Fruit fly (Drosophila melanogaster): ENCODE results near the gene betaNACtes6.
"Not testable (repeated sequence)": the region's sequence is repeated elsewhere in the genome, so short reads cannot be mapped to it uniquely, and the experiment has no call there.

betaNACtes6 gene

DNA sequence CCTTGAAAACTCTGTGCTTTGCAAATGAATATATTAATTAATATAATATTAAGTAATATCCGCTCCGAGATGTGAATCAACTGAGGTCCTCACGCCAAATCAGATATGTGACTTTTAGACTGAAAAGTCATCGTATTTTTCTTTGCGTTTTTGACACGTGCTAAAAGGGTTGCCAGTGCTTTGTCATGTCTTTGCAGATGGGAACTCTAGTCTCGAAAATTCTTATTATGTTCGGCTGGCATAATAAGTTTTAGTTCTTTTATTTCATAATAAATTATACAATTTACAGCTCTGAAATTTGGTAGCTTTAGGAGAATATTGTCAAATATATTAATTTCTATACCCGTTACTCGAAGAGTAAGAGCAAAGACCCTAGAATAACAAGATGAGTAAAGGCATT, at the start of gene betaNACtes6:
betaNACtes6 (minus strand) TSS at position 101 of the 400 bp plus-strand sequence.
- not testable (repeated sequence) for TF ChIP-seq noc (tag; optimal IDR thresholded peaks at IDR 0.05)

DNA sequence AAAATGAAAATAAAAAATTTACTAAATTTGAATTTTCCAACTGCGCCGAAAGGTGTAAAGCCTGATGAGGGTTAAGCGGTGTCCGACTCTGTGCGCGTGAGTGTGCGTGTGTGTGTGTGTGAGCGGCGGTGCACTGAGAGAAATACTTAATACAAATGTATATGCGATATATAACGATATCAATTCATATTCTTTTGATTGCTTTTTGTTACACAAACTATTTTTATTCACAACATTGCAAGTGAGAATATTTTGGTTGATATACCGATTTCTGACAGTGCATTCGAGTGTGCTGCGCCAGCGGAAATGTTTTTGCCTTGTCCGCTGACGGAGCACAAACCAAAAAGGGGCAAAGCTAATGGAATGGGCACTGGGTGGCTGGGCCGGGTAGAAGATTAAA, 15.3 kb upstream of the betaNACtes6 start:
- no peak for TF ChIP-seq noc (tag; optimal IDR thresholded peaks at IDR 0.05)

DNA sequence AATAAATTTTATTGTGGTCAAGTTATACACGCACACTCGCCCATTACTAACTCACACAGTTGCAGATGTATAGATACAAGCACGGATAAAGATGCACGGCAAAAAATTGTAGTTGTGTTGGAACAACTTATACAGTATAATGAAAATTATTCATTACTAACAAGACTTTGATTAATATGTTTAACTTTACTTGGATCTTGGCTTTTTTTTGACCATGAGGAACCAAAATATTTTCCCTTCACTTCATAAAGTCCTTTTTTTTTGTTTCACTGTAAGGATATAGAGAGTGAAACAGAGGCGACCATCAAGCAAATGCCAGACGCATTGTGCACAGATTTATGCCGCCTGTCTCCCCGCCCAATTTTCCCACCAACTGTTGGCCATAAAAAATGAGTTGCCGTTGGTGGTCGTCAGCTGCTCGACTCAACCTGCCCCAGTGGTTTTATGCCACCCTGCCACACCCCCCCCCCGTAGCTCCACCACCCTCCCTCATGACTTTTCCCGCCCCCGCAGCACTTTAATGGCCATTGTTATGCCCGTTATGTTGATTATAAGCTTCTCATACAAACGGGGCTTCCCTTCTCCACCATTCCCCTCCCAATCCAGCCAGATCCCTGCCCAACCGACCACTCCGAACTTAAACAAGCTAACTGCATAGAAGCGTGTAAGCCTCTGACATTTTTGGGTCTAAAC, 14.7 kb upstream of the betaNACtes6 start:
- no peak for TF ChIP-seq noc (tag; optimal IDR thresholded peaks at IDR 0.05)

DNA sequence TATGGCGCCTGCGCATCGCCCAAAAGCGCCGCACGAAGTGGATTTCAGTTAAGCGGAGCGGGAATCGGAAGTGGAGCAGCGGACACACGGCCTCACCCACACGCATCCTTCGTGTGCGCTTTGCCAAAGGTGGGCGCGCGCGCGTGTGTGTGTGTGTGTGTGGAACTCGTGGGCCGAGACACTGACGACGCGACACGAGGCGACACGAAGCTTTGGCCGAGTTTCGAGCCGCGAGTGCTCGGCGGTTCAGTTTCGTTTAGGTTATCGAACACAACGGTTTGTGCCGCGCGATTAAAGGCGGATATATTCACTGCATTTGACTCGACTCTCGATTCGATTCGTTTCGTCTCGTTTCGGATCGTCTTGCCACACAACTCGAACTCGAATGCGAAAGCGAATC, 5.0 kb upstream of the betaNACtes6 start, which contains the start of gene dpr8:
dpr8 (plus strand) TSS at position 264 of the 400 bp plus-strand sequence.
- TF ChIP-seq noc (tag; optimal IDR thresholded peaks at IDR 0.05), result no peak

DNA sequence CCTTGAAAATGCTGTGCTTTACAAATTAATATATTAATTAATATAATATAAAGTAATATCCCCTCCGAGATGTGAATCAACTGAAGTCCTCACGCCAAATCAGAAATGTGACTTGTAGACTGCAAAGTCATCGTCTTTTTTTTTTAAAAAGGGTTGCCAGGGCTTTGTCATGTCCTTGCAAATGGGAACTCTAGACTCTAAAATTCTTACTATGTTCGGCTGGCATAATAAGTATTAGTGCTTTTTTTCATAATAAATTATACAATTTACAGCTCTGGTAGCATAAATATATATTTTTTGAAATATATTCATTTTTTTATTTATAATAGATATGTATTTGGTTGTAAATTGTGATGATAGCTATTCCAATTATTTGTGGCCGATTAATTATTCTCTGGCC, 1.5 kb downstream of the betaNACtes6 start, which contains the start of gene betaNACtes2:
betaNACtes2 (minus strand) TSS at position 101 of the 400 bp plus-strand sequence.
- not testable (repeated sequence) for TF ChIP-seq noc (tag; optimal IDR thresholded peaks at IDR 0.05)

DNA sequence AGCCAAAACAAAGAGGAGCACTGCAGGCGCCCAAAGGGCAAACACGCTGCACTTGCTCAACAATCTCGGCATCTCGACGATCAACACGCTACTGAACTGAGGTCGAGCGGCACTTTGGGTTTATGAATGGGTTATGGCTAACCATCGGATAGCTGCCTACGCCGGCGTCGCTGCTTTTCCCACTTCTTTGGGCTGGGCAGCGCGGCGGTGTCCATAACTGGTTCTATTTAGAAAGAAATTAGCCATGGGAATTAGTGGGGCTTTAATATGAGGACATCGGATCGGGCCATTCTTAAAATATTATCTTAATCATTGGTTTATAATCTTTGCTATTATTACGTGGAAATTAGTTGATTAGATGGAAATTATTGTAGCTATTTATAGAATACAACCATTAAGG, 27.7 kb downstream of the betaNACtes6 start, which contains the start of gene CG9400:
CG9400 (minus strand) TSS at position 101 of the 400 bp plus-strand sequence.
- TF ChIP-seq noc (tag; optimal IDR thresholded peaks at IDR 0.05), result no peak

DNA sequence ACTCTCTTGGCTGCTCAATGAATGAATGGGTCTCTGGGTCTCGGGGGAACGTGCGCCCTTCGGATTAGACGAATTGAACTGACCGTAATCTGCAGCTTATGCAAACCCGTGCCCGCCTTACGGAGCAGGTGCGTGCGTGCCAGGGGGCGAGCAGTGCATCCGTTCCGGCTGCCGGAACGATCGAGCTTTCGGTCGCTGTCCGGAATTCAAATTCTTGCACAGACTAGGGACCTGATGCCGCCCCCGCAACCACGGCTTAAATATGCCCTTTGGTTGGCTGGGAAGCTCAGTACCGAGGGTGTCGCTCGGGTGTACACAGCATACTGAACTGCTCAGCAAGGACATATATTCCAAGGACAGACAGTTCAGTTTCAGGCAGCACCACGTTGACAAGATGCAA, 39.5 kb downstream of the betaNACtes6 start, which contains the start of gene Muc12Ea:
Muc12Ea (plus strand) TSS at position 301 of the 400 bp plus-strand sequence.
- no peak for TF ChIP-seq noc (tag; optimal IDR thresholded peaks at IDR 0.05)

All from whole organism, larva.